Worm (Caenorhabditis elegans) whole organism, L4 larva: ENCODE data around the gene ckb-3.

Source experiments
- F49E8.2 ChIP-seq: sonication (generic microtip); optimal IDR thresholded peaks from 2 replicates; lab custom pipeline; 2016; ENCODE audit warnings: missing compliant biosample characterization, mild to moderate bottlenecking, missing genetic modification characterization, borderline replicate concordance
- R02D3.7 ChIP-seq: fragments of 150-350 bp; sonication (generic microtip); optimal IDR thresholded peaks from 3 replicates; lab custom pipeline; 2014; ENCODE audit warnings: missing biosample characterization, missing genetic modification characterization
- lin-15B ChIP-seq: fragments of 150-350 bp; sonication (generic microtip); optimal IDR thresholded peaks from 3 replicates; lab custom pipeline; 2014; ENCODE audit warnings: missing biosample characterization, missing genetic modification characterization
- lsy-2 ChIP-seq, 2 experiments: fragments of 150-350 bp in 1 of 2; sonication (generic microtip) in 1 of 2; optimal IDR thresholded peaks; 2 replicates each; lab custom pipeline; 2014 to 2017; ENCODE audit warnings: missing biosample characterization in 2 of 2, missing genetic modification characterization in 2 of 2
- mes-2 ChIP-seq: sonication (generic microtip); optimal IDR thresholded peaks from 2 replicates; lab custom pipeline; 2016; ENCODE audit warnings: missing genotype, mild to moderate bottlenecking, missing genetic modification characterization, missing compliant biosample characterization; ENCODE audit not compliant: poor library complexity, severe bottlenecking
- pqm-1 ChIP-seq: sonication (generic microtip); optimal IDR thresholded peaks from 2 replicates; lab custom pipeline; 2017; ENCODE audit warnings: missing biosample characterization, missing genetic modification characterization
- unc-39 ChIP-seq: sonication (generic microtip); optimal IDR thresholded peaks from 2 replicates; lab custom pipeline; 2017; ENCODE audit warnings: missing biosample characterization, missing genetic modification characterization
- zfp-3 ChIP-seq: fragments of 200-800 bp; sonication (Bioruptor generic); conservative IDR thresholded peaks from 2 replicates; pipeline ENCODE4 v1.3.6; 2022; ENCODE audit warnings: missing genetic modification reagents, missing genetic modification characterization, missing compliant biosample characterization

DNA sequence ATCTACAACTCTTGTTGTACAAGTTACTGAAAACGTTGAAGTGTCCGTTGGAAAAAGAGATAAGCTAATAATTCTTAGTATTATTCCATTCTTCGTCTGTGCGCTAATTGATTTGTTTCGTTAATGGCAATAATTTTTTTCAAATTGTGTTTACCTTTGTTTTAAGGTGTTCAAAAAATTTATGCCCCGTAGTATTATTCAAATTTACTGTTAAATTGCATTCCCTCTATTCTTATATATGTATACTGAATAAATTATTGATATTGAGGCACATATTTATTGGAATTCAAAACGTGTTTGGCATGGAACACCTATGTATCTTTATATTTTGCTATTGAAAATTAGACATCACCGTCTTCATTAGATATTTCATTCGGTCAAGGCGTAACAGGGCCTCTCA, 4.2 kb downstream of the ckb-3 start, which contains the start of gene pals-26:
- TF ChIP-seq lin-15B (tag; lab: Kevin White, UChicago), result no peak
- TF ChIP-seq lsy-2 (tag; optimal IDR thresholded peaks at IDR 0.05; lab: Kevin White, UChicago), result no peak
- no peak for TF ChIP-seq zfp-3 (GFP tag; lab: Robert Waterston, UW)
- TF ChIP-seq pqm-1 (tag; lab: Kevin White, UChicago), result no peak
- TF ChIP-seq unc-39 (tag; lab: Kevin White, UChicago), result no peak
- TF ChIP-seq mes-2, result no peak
- no peak for TF ChIP-seq F49E8.2
- TF ChIP-seq R02D3.7, result no peak
